Worm (Caenorhabditis elegans): ENCODE measurements around the gene dlc-3.

Gene dlc-3

DNA sequence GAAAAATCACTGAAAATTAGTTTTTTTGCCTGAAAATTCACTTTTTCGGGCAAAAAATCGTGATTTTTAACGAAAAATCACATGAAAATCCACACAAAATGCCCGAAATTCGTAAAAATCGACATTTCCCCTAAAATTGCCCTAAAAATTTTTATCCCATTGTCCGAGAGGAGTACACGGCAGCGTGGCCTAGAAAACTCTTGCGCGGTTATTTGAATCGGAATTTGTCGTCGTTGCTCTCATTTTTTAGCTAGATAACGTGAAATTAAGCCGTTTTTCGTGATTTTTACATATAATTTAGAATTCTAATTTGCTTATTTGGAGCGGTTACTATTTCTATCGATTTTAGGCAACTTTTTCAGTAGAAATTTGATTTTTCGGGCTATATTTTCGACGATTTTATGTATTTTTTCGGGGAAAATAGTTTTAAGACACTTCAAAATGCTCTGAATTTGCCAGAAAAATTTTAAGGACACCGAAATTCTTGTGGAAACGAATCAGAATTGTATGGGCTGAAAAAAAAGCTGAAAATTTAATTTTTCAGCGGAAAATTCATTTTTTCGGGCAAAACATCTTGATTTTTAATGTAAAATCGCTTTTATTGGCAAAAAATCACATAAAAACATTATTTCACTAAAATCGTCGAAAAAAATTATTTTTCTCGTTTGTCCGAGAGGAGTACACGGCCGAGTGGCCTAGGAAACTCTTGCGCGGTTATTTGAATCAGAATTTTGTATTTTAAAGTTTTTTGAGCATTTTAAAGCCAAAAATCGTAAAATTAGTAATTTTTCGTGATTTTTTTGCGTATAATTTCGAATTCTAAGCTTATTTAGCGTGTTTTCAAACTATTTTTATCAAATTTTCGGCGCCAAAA is 16.7 kb upstream of the dlc-3 start (continued):
- peak; percentile 8 for TF ChIP-seq B0261.1 (tag; optimal IDR thresholded peaks at IDR 0.05)
- peak; percentile 80 for TF ChIP-seq snpc-4 (GFP tag; optimal IDR thresholded peaks at IDR 0.05)
- TF ChIP-seq snpc-4 (tag; optimal IDR thresholded peaks at IDR 0.05), result peak; percentile 15 to 94 (median 72)
- TF ChIP-seq efl-1 (GFP tag; optimal IDR thresholded peaks at IDR 0.05), result peak; percentile 81
- TF ChIP-seq let-526 (GFP tag; IDR thresholded peaks at IDR 0.05), result peak; percentile 82
- TF ChIP-seq K11D2.4 (GFP tag; IDR thresholded peaks at IDR 0.05), result peak; percentile 83
- peak; percentile 69 for TF ChIP-seq snpc-1.3 (tag; optimal IDR thresholded peaks at IDR 0.05; ENCODE audit: insufficient read depth)
- TF ChIP-seq ztf-25 (GFP tag; IDR thresholded peaks at IDR 0.05), result peak; percentile 92
- peak; percentile 42; the same call in 1 of the 2 replicates for TF ChIP-seq B0019.2 (GFP tag; conservative IDR thresholded peaks at IDR 0.05)
- TF ChIP-seq him-1 (tag; optimal IDR thresholded peaks at IDR 0.05), result peak; percentile 77
- TF ChIP-seq pbrm-1 (GFP tag; IDR thresholded peaks at IDR 0.05), result peak; percentile 56; the same call in 1 of the 2 replicates
- TF ChIP-seq lin-35 (GFP tag; optimal IDR thresholded peaks at IDR 0.05), result peak in 2 of 3 experiments; percentile 31 to 87
- TF ChIP-seq F22D6.2 (tag; optimal IDR thresholded peaks at IDR 0.05), result peak; percentile 62
- peak; percentile 98 for TF ChIP-seq attf-6 (GFP tag; IDR thresholded peaks at IDR 0.05)
- TF ChIP-seq atf-7 (tag; optimal IDR thresholded peaks at IDR 0.05), result peak; percentile 38
- TF ChIP-seq ceh-27 (GFP tag; optimal IDR thresholded peaks at IDR 0.05), result peak; percentile 86
- peak; percentile 29 for TF ChIP-seq B0035.1 (tag; optimal IDR thresholded peaks at IDR 0.05)
- no peak for TF ChIP-seq nhr-90 (tag; optimal IDR thresholded peaks at IDR 0.05)
- peak; percentile 50 for TF ChIP-seq ekl-4 (GFP tag; IDR thresholded peaks at IDR 0.05)
- 0 out of 2 replicates have a peak, but pooled peaks have one; percentile 11 for TF ChIP-seq nfyb-1 (GFP tag; IDR thresholded peaks at IDR 0.05)
- peak; percentile 33 for TF ChIP-seq Y53F4B.3 (GFP tag; IDR thresholded peaks at IDR 0.05)
- TF ChIP-seq nfya-1 (tag; optimal IDR thresholded peaks at IDR 0.05; ENCODE audit: borderline replicate concordance, insufficient read depth), result no peak
- TF ChIP-seq lin-40 (tag; optimal IDR thresholded peaks at IDR 0.05), result peak; percentile 67
- no peak for TF ChIP-seq mes-4 (tag; optimal IDR thresholded peaks at IDR 0.05)
- TF ChIP-seq ZK185.1 (tag; optimal IDR thresholded peaks at IDR 0.05; ENCODE audit: poor library complexity, severe bottlenecking), result no peak
- TF ChIP-seq athp-1 (tag; optimal IDR thresholded peaks at IDR 0.05), result peak; percentile 74
- TF ChIP-seq egl-44 (GFP tag; IDR thresholded peaks at IDR 0.05), result peak; percentile 48; the same call in 1 of the 2 replicates
- TF ChIP-seq rec-8 (tag; optimal IDR thresholded peaks at IDR 0.05), result peak; percentile 48 to 69
- peak; percentile 70 for TF ChIP-seq ztf-18 (tag; optimal IDR thresholded peaks at IDR 0.05)
- TF ChIP-seq nhr-120 (GFP tag; IDR thresholded peaks at IDR 0.05), result 0 out of 2 replicates have a peak, but pooled peaks have one; percentile 60
- TF ChIP-seq F39B2.1 (GFP tag; IDR thresholded peaks at IDR 0.05), result no peak
- no peak for TF ChIP-seq ets-4 (GFP tag; optimal IDR thresholded peaks at IDR 0.05)
- peak; percentile 65 for TF ChIP-seq ceh-100 (GFP tag; IDR thresholded peaks at IDR 0.05)
- TF ChIP-seq cebp-1 (GFP tag; IDR thresholded peaks at IDR 0.05), result peak; percentile 67
- peak; percentile 55 for TF ChIP-seq cebp-1 (tag; optimal IDR thresholded peaks at IDR 0.05)
- peak; percentile 66; the same call in 1 of the 2 replicates for TF ChIP-seq Y67H2A.10 (GFP tag; conservative IDR thresholded peaks at IDR 0.05)
- TF ChIP-seq Y56A3A.18 (GFP tag; IDR thresholded peaks at IDR 0.05), result 0 out of 2 replicates have a peak, but pooled peaks have one; percentile 20
- TF ChIP-seq bed-1 (GFP tag; IDR thresholded peaks at IDR 0.05), result 0 out of 2 replicates have a peak, but pooled peaks have one; percentile 67
- no peak for TF ChIP-seq ccch-3 (GFP tag; optimal IDR thresholded peaks at IDR 0.05)
- TF ChIP-seq F37B4.10 (GFP tag; IDR thresholded peaks at IDR 0.05), result no peak
- TF ChIP-seq somi-1 (GFP tag; optimal IDR thresholded peaks at IDR 0.05), result peak; percentile 41
- TF ChIP-seq pha-4 (tag; optimal IDR thresholded peaks at IDR 0.05), result no peak
- TF ChIP-seq F23B12.7 (tag; optimal IDR thresholded peaks at IDR 0.05; ENCODE audit: insufficient read depth), result no peak
- peak; percentile 54 for TF ChIP-seq F33H1.4 (GFP tag; IDR thresholded peaks at IDR 0.05)
- TF ChIP-seq tlf-1 (GFP tag; optimal IDR thresholded peaks at IDR 0.05), result peak; percentile 68
